Worm (Caenorhabditis elegans): ENCODE results near the gene R13A5.7.

The R13A5.7 gene

ce11 chrIII:7565247-7565646, 4.7 kb downstream of the R13A5.7 start, which contains the start of gene ttr-8:
TSS of gene ttr-8 (minus strand) at chrIII:7565347.
- TF ChIP-seq ceh-36 (tag; optimal IDR thresholded peaks at IDR 0.05) (no peak), ets-7 (tag; optimal IDR thresholded peaks at IDR 0.05) (no peak), tbx-37 (GFP tag; conservative IDR thresholded peaks at IDR 0.05) (no peak), tbx-11 (GFP tag; IDR thresholded peaks at IDR 0.05) (no peak), sea-1 (GFP tag; conservative IDR thresholded peaks at IDR 0.05) (no peak), flt-1 (GFP tag; IDR thresholded peaks at IDR 0.05) (no peak), B0310.2 (tag; optimal IDR thresholded peaks at IDR 0.05) (no peak), hmg-4 (GFP tag; optimal IDR thresholded peaks at IDR 0.05) (no peak), F13C5.2 (tag; optimal IDR thresholded peaks at IDR 0.05) (no peak), scrt-1 (GFP tag; IDR thresholded peaks at IDR 0.05) (no peak), tra-4 (tag; optimal IDR thresholded peaks at IDR 0.05) (no peak), ama-1 (optimal IDR thresholded peaks at IDR 0.05) (no peak), hnd-1 (tag; optimal IDR thresholded peaks at IDR 0.05) (no peak), hmbx-1 (tag; optimal IDR thresholded peaks at IDR 0.05) (no peak), pes-1 (GFP tag; IDR thresholded peaks at IDR 0.05) (no peak), aly-1 (tag; optimal IDR thresholded peaks at IDR 0.05) (no peak), ceh-13 (GFP tag; optimal IDR thresholded peaks at IDR 0.05) (no peak)

ce11 chrIII:7561872-7562271, 8.1 kb downstream of the R13A5.7 start, which contains the start of gene lgc-12:
TSS of gene lgc-12 (plus strand) at chrIII:7562172.
- TF ChIP-seq tbx-37 (GFP tag; conservative IDR thresholded peaks at IDR 0.05): no peak
- no peak for TF ChIP-seq aly-1 (tag; optimal IDR thresholded peaks at IDR 0.05)
- no peak for TF ChIP-seq ceh-13 (GFP tag; optimal IDR thresholded peaks at IDR 0.05)
- no peak for TF ChIP-seq tra-4 (tag; optimal IDR thresholded peaks at IDR 0.05)
- no peak for TF ChIP-seq ets-7 (tag; optimal IDR thresholded peaks at IDR 0.05)
- TF ChIP-seq flt-1 (GFP tag; IDR thresholded peaks at IDR 0.05): no peak
- no peak for TF ChIP-seq F13C5.2 (tag; optimal IDR thresholded peaks at IDR 0.05)
- no peak for TF ChIP-seq scrt-1 (GFP tag; IDR thresholded peaks at IDR 0.05)
- no peak for TF ChIP-seq sea-1 (GFP tag; conservative IDR thresholded peaks at IDR 0.05)
- no peak for TF ChIP-seq tbx-11 (GFP tag; IDR thresholded peaks at IDR 0.05)
- no peak for TF ChIP-seq ama-1 (optimal IDR thresholded peaks at IDR 0.05)
- no peak for TF ChIP-seq B0310.2 (tag; optimal IDR thresholded peaks at IDR 0.05)
- TF ChIP-seq ceh-36 (tag; optimal IDR thresholded peaks at IDR 0.05): no peak
- TF ChIP-seq hmg-4 (GFP tag; optimal IDR thresholded peaks at IDR 0.05): no peak
- TF ChIP-seq hmbx-1 (tag; optimal IDR thresholded peaks at IDR 0.05): no peak
- TF ChIP-seq pes-1 (GFP tag; IDR thresholded peaks at IDR 0.05): no peak

ce11 chrIII:7559869-7560268, 10.1 kb downstream of the R13A5.7 start:
- no peak for TF ChIP-seq ceh-13 (GFP tag; optimal IDR thresholded peaks at IDR 0.05)
- no peak for TF ChIP-seq tbx-37 (GFP tag; conservative IDR thresholded peaks at IDR 0.05)
- TF ChIP-seq scrt-1 (GFP tag; IDR thresholded peaks at IDR 0.05): no peak
- no peak for TF ChIP-seq pes-1 (GFP tag; IDR thresholded peaks at IDR 0.05)
- no peak for TF ChIP-seq F13C5.2 (tag; optimal IDR thresholded peaks at IDR 0.05)
- no peak for TF ChIP-seq B0310.2 (tag; optimal IDR thresholded peaks at IDR 0.05)
- TF ChIP-seq ama-1 (optimal IDR thresholded peaks at IDR 0.05): no peak
- TF ChIP-seq flt-1 (GFP tag; IDR thresholded peaks at IDR 0.05): no peak
- no peak for TF ChIP-seq tra-4 (tag; optimal IDR thresholded peaks at IDR 0.05)
- TF ChIP-seq hmbx-1 (tag; optimal IDR thresholded peaks at IDR 0.05): no peak
- no peak for TF ChIP-seq sea-1 (GFP tag; conservative IDR thresholded peaks at IDR 0.05)
- TF ChIP-seq ceh-36 (tag; optimal IDR thresholded peaks at IDR 0.05): no peak
- no peak for TF ChIP-seq hmg-4 (GFP tag; optimal IDR thresholded peaks at IDR 0.05)
- no peak for TF ChIP-seq ets-7 (tag; optimal IDR thresholded peaks at IDR 0.05)
- TF ChIP-seq hnd-1 (tag; optimal IDR thresholded peaks at IDR 0.05): no peak
- TF ChIP-seq tbx-11 (GFP tag; IDR thresholded peaks at IDR 0.05): no peak

- no peak for TF ChIP-seq ceh-36 (tag; optimal IDR thresholded peaks at IDR 0.05)
- no peak for TF ChIP-seq tbx-37 (GFP tag; conservative IDR thresholded peaks at IDR 0.05)
- TF ChIP-seq tra-4 (tag; optimal IDR thresholded peaks at IDR 0.05): no peak
- no peak for TF ChIP-seq ets-7 (tag; optimal IDR thresholded peaks at IDR 0.05)
- no peak for TF ChIP-seq hnd-1 (tag; optimal IDR thresholded peaks at IDR 0.05)
- no peak for TF ChIP-seq hmbx-1 (tag; optimal IDR thresholded peaks at IDR 0.05)
- TF ChIP-seq F13C5.2 (tag; optimal IDR thresholded peaks at IDR 0.05): no peak
- TF ChIP-seq sea-1 (GFP tag; conservative IDR thresholded peaks at IDR 0.05): no peak
- TF ChIP-seq ama-1 (optimal IDR thresholded peaks at IDR 0.05): no peak
- no peak for TF ChIP-seq tbx-11 (GFP tag; IDR thresholded peaks at IDR 0.05)
- TF ChIP-seq flt-1 (GFP tag; IDR thresholded peaks at IDR 0.05): no peak
- no peak for TF ChIP-seq scrt-1 (GFP tag; IDR thresholded peaks at IDR 0.05)
- no peak for TF ChIP-seq pes-1 (GFP tag; IDR thresholded peaks at IDR 0.05)
These were observed 11.3 kb downstream of the R13A5.7 start for ce11 chrIII:7558658-7559057.

ce11 chrIII:7557930-7558470, 11.9 kb downstream of the R13A5.7 start:
- TF ChIP-seq B0310.2 (tag; optimal IDR thresholded peaks at IDR 0.05): no peak
- TF ChIP-seq tbx-11 (GFP tag; IDR thresholded peaks at IDR 0.05): no peak
- no peak for TF ChIP-seq hmbx-1 (tag; optimal IDR thresholded peaks at IDR 0.05)
- no peak for TF ChIP-seq pes-1 (GFP tag; IDR thresholded peaks at IDR 0.05)
- no peak for TF ChIP-seq ceh-13 (GFP tag; optimal IDR thresholded peaks at IDR 0.05)
- TF ChIP-seq aly-1 (tag; optimal IDR thresholded peaks at IDR 0.05): no peak
- no peak for TF ChIP-seq hnd-1 (tag; optimal IDR thresholded peaks at IDR 0.05)
- TF ChIP-seq ceh-36 (tag; optimal IDR thresholded peaks at IDR 0.05): no peak
- no peak for TF ChIP-seq tbx-37 (GFP tag; conservative IDR thresholded peaks at IDR 0.05)
- no peak for TF ChIP-seq scrt-1 (GFP tag; IDR thresholded peaks at IDR 0.05)
- no peak for TF ChIP-seq sea-1 (GFP tag; conservative IDR thresholded peaks at IDR 0.05)
- no peak for TF ChIP-seq hmg-4 (GFP tag; optimal IDR thresholded peaks at IDR 0.05)
- TF ChIP-seq tra-4 (tag; optimal IDR thresholded peaks at IDR 0.05): no peak
- TF ChIP-seq F13C5.2 (tag; optimal IDR thresholded peaks at IDR 0.05): no peak
- TF ChIP-seq flt-1 (GFP tag; IDR thresholded peaks at IDR 0.05): no peak

ce11 chrIII:7555360-7555759, 14.6 kb downstream of the R13A5.7 start, which contains the start of gene ceh-13:
TSS of gene ceh-13 (plus strand) at chrIII:7555660.
- TF ChIP-seq ceh-36 (tag; optimal IDR thresholded peaks at IDR 0.05) (no peak), hmg-4 (GFP tag; optimal IDR thresholded peaks at IDR 0.05) (no peak), ama-1 (optimal IDR thresholded peaks at IDR 0.05) (no peak), B0310.2 (tag; optimal IDR thresholded peaks at IDR 0.05) (no peak), tbx-37 (GFP tag; conservative IDR thresholded peaks at IDR 0.05) (no peak), hmbx-1 (tag; optimal IDR thresholded peaks at IDR 0.05) (no peak), hnd-1 (tag; optimal IDR thresholded peaks at IDR 0.05) (no peak), ceh-13 (GFP tag; optimal IDR thresholded peaks at IDR 0.05) (no peak), ets-7 (tag; optimal IDR thresholded peaks at IDR 0.05) (no peak), sea-1 (GFP tag; conservative IDR thresholded peaks at IDR 0.05) (no peak)
